Fruit fly (Drosophila melanogaster): ENCODE measurements around the gene CG33494.

CG33494 gene

DNA sequence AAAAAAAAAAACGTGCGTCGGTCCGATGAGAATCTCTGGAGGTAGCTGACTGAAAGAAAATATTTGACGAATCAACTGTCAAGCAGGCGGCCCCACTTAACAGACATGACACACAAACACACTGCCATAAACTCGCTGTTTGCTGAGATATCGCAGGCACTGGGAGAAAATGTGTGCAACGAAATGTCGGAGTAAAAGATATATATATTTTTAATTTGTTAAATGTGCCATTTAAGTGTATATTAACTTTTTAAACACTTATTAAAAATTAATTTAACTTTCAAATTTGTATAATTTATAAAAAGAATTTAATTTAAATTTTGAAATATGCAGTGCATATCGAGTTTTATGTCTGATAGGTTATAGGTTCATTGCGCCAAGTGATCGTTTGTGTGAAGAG lies 5.8 kb downstream of the CG33494 start (continued):
- TF ChIP-seq Sox102F (GFP tag; optimal IDR thresholded peaks at IDR 0.05) = peak; percentile 56
- peak; percentile 12; the same call in 1 of the 2 replicates for TF ChIP-seq ro (GFP tag; IDR thresholded peaks at IDR 0.05)
- no peak for TF ChIP-seq CG9215 (GFP tag; IDR thresholded peaks at IDR 0.05)
- TF ChIP-seq CG13624 (GFP tag; optimal IDR thresholded peaks at IDR 0.05) = no peak
- TF ChIP-seq CG33557 (GFP tag; optimal IDR thresholded peaks at IDR 0.05) = no peak
- peak; percentile 69 for TF ChIP-seq CG14710 (tag; optimal IDR thresholded peaks at IDR 0.05)
- TF ChIP-seq chm (GFP tag; IDR thresholded peaks at IDR 0.05) = no peak
- peak; percentile 67; the same call in 1 of the 2 replicates for TF ChIP-seq GATAe (GFP tag; conservative IDR thresholded peaks at IDR 0.05)
- peak; percentile 21 for TF ChIP-seq CG7271 (tag; optimal IDR thresholded peaks at IDR 0.05)
- TF ChIP-seq seq (GFP tag; IDR thresholded peaks at IDR 0.05) = no peak
- no peak for TF ChIP-seq CG6175 (GFP tag; IDR thresholded peaks at IDR 0.05)
- TF ChIP-seq H2.0 (GFP tag; IDR thresholded peaks at IDR 0.05) = peak; percentile 18; the same call in 1 of the 2 replicates
- peak; percentile 23 for TF ChIP-seq CG1603 (tag; optimal IDR thresholded peaks at IDR 0.05)
- TF ChIP-seq da (GFP tag; optimal IDR thresholded peaks at IDR 0.05) = no peak
- TF ChIP-seq sima (GFP tag; optimal IDR thresholded peaks at IDR 0.05) = no peak
- TF ChIP-seq Optix (GFP tag; IDR thresholded peaks at IDR 0.05) = no peak
- TF ChIP-seq crol (GFP tag; IDR thresholded peaks at IDR 0.05) = no peak
- TF ChIP-seq run (tag; optimal IDR thresholded peaks at IDR 0.05) = peak; percentile 14
- no peak for TF ChIP-seq CG14860 (GFP tag; IDR thresholded peaks at IDR 0.05; ENCODE audit: partially characterized antibody)
- peak; percentile 44; the same call in 1 of the 3 replicates for TF ChIP-seq zfh1 (GFP tag; IDR thresholded peaks at IDR 0.05)
- TF ChIP-seq corto (GFP tag; optimal IDR thresholded peaks at IDR 0.05) = no peak
- no peak for TF ChIP-seq Dbx (GFP tag; IDR thresholded peaks at IDR 0.05)
- TF ChIP-seq Scr (GFP tag; IDR thresholded peaks at IDR 0.05; ENCODE audit: partially characterized antibody) = no peak
- TF ChIP-seq gsb-n (tag; optimal IDR thresholded peaks at IDR 0.05) = peak; percentile 55
- TF ChIP-seq CoRest (tag; optimal IDR thresholded peaks at IDR 0.05) = peak; percentile 36
- no peak for TF ChIP-seq CG11093 (GFP tag; IDR thresholded peaks at IDR 0.05)
- peak; percentile 19 for TF ChIP-seq zen (tag; optimal IDR thresholded peaks at IDR 0.05)
- no peak for TF ChIP-seq CG30431 (GFP tag; optimal IDR thresholded peaks at IDR 0.05)
- peak; percentile 54; the same call in 1 of the 3 replicates for TF ChIP-seq ase (GFP tag; IDR thresholded peaks at IDR 0.05)
- no peak for TF ChIP-seq sr (GFP tag; IDR thresholded peaks at IDR 0.05)
- no peak for TF ChIP-seq CTCF (GFP tag; optimal IDR thresholded peaks at IDR 0.05)
- TF ChIP-seq tio (GFP tag; optimal IDR thresholded peaks at IDR 0.05) = no peak
- TF ChIP-seq Bteb2 (GFP tag; optimal IDR thresholded peaks at IDR 0.05) = no peak
- TF ChIP-seq Dfd (GFP tag; optimal IDR thresholded peaks at IDR 0.05) = no peak
- no peak for TF ChIP-seq Ravus (GFP tag; IDR thresholded peaks at IDR 0.05)
- TF ChIP-seq odd (GFP tag; optimal IDR thresholded peaks at IDR 0.05) = no peak
- peak; percentile 65 for TF ChIP-seq tgo (GFP tag; IDR thresholded peaks at IDR 0.05)
- TF ChIP-seq CG8281 (tag; optimal IDR thresholded peaks at IDR 0.05) = peak; percentile 6
- peak; percentile 47 for TF ChIP-seq fd64A (GFP tag; optimal IDR thresholded peaks at IDR 0.05)
- no peak for TF ChIP-seq yki (optimal IDR thresholded peaks at IDR 0.05)
- TF ChIP-seq lola (GFP tag; optimal IDR thresholded peaks at IDR 0.05) = peak in 1 of 3 experiments; percentile 42
- no peak for TF ChIP-seq mam (GFP tag; optimal IDR thresholded peaks at IDR 0.05)
- TF ChIP-seq CG3847 (GFP tag; IDR thresholded peaks at IDR 0.05) = no peak
- no peak for TF ChIP-seq Lpt (GFP tag; optimal IDR thresholded peaks at IDR 0.05)
- no peak for TF ChIP-seq Dp (GFP tag; optimal IDR thresholded peaks at IDR 0.05)
- TF ChIP-seq pzg (GFP tag; optimal IDR thresholded peaks at IDR 0.05) = no peak
- TF ChIP-seq Awh (GFP tag; IDR thresholded peaks at IDR 0.05) = peak; percentile 40; the same call in 1 of the 2 replicates
- TF ChIP-seq CG12391 (tag; optimal IDR thresholded peaks at IDR 0.05) = peak; percentile 58
- TF ChIP-seq CG5180 (GFP tag; optimal IDR thresholded peaks at IDR 0.05) = no peak
- TF ChIP-seq jumu (GFP tag; optimal IDR thresholded peaks at IDR 0.05) = no peak
- no peak for TF ChIP-seq CG42726 (GFP tag; IDR thresholded peaks at IDR 0.05; ENCODE audit: partially characterized antibody)
- TF ChIP-seq tup (GFP tag; optimal IDR thresholded peaks at IDR 0.05) = peak; percentile 37
